Fruit fly (Drosophila melanogaster): ENCODE results near the gene Ms.

Ms gene

dm6 chr3R:24372662-24373061, 31.3 kb downstream of the Ms start, which contains the start of gene CG17782:
Gene CG17782, minus strand, starts transcription at chr3R:24372762.
- TF ChIP-seq EcR (GFP tag; optimal IDR thresholded peaks at IDR 0.05) (no peak), Pif1B (GFP tag; optimal IDR thresholded peaks at IDR 0.05) (no peak), CG17806 (tag; optimal IDR thresholded peaks at IDR 0.05) (no peak), CG15710 (tag; optimal IDR thresholded peaks at IDR 0.05) (no peak), CG12605 (GFP tag; IDR thresholded peaks at IDR 0.05) (no peak), CG8301 (tag; optimal IDR thresholded peaks at IDR 0.05) (no peak), CG34367 (tag; optimal IDR thresholded peaks at IDR 0.05) (no peak), CG14655 (GFP tag; optimal IDR thresholded peaks at IDR 0.05) (no peak), rn (GFP tag; IDR thresholded peaks at IDR 0.05) (no peak)

dm6 chr3R:24375561-24375960, 34.2 kb downstream of the Ms start, which contains the start of gene CG17781:
Gene CG17781, minus strand, starts transcription at chr3R:24375661.
- TF ChIP-seq CG4496 (GFP tag; IDR thresholded peaks at IDR 0.05) (no peak), CG14655 (GFP tag; optimal IDR thresholded peaks at IDR 0.05) (no peak), CG34367 (tag; optimal IDR thresholded peaks at IDR 0.05) (no peak), gl (tag; optimal IDR thresholded peaks at IDR 0.05) (no peak), CG8301 (tag; optimal IDR thresholded peaks at IDR 0.05) (no peak), Pif1B (GFP tag; optimal IDR thresholded peaks at IDR 0.05) (no peak), D1 (tag; optimal IDR thresholded peaks at IDR 0.05) (no peak), rn (GFP tag; IDR thresholded peaks at IDR 0.05) (no peak), fd96Ca (GFP tag; IDR thresholded peaks at IDR 0.05) (no peak), CG15710 (tag; optimal IDR thresholded peaks at IDR 0.05) (no peak), EcR (GFP tag; optimal IDR thresholded peaks at IDR 0.05) (no peak), CG17806 (tag; optimal IDR thresholded peaks at IDR 0.05) (no peak), CG13204 (GFP tag; optimal IDR thresholded peaks at IDR 0.05) (no peak), Pif1A (GFP tag; optimal IDR thresholded peaks at IDR 0.05) (no peak), CG32121 (GFP tag; IDR thresholded peaks at IDR 0.05) (no peak), Ets98B (GFP tag; IDR thresholded peaks at IDR 0.05) (no peak)

dm6 chr3R:24376565-24376964, 35.2 kb downstream of the Ms start, which contains the start of gene CG33342:
Gene CG33342, plus strand, starts transcription at chr3R:24376865.
- TF ChIP-seq CG34367 (tag; optimal IDR thresholded peaks at IDR 0.05), result no peak
- TF ChIP-seq Ets98B (GFP tag; IDR thresholded peaks at IDR 0.05), result no peak
- TF ChIP-seq gl (tag; optimal IDR thresholded peaks at IDR 0.05), result no peak
- no peak for TF ChIP-seq CG9948 (tag; optimal IDR thresholded peaks at IDR 0.05)
- no peak for TF ChIP-seq CG15710 (tag; optimal IDR thresholded peaks at IDR 0.05)
- TF ChIP-seq Pif1A (GFP tag; optimal IDR thresholded peaks at IDR 0.05), result no peak
- TF ChIP-seq CG14655 (GFP tag; optimal IDR thresholded peaks at IDR 0.05), result no peak
- no peak for TF ChIP-seq rn (GFP tag; IDR thresholded peaks at IDR 0.05)
- TF ChIP-seq Pif1B (GFP tag; optimal IDR thresholded peaks at IDR 0.05), result no peak
- TF ChIP-seq CG8301 (tag; optimal IDR thresholded peaks at IDR 0.05), result no peak
- no peak for TF ChIP-seq CG13204 (GFP tag; optimal IDR thresholded peaks at IDR 0.05)
- TF ChIP-seq EcR (GFP tag; optimal IDR thresholded peaks at IDR 0.05), result no peak
- no peak for TF ChIP-seq CG8159 (tag; optimal IDR thresholded peaks at IDR 0.05)
- TF ChIP-seq CG10348 (GFP tag; IDR thresholded peaks at IDR 0.05), result no peak
- TF ChIP-seq Snoo (tag; optimal IDR thresholded peaks at IDR 0.05), result no peak

- TF ChIP-seq CG34367 (tag; optimal IDR thresholded peaks at IDR 0.05), result no peak
- no peak for TF ChIP-seq Ets98B (GFP tag; IDR thresholded peaks at IDR 0.05)
- no peak for TF ChIP-seq D1 (tag; optimal IDR thresholded peaks at IDR 0.05)
- TF ChIP-seq CG8301 (tag; optimal IDR thresholded peaks at IDR 0.05), result no peak
- TF ChIP-seq CG12605 (GFP tag; IDR thresholded peaks at IDR 0.05), result no peak
- TF ChIP-seq fd96Ca (GFP tag; IDR thresholded peaks at IDR 0.05), result no peak
- no peak for TF ChIP-seq CG17806 (tag; optimal IDR thresholded peaks at IDR 0.05)
- no peak for TF ChIP-seq CG15710 (tag; optimal IDR thresholded peaks at IDR 0.05)
Measured at dm6 chr3R:24384952-24385351, 43.6 kb downstream of the Ms start, which contains the start of gene CG17780. Gene CG17780, minus strand, starts transcription at chr3R:24385052.

- TF ChIP-seq fd96Ca (GFP tag; IDR thresholded peaks at IDR 0.05), result no peak
- no peak for TF ChIP-seq CG32121 (GFP tag; IDR thresholded peaks at IDR 0.05)
- TF ChIP-seq CG34367 (tag; optimal IDR thresholded peaks at IDR 0.05), result no peak
- TF ChIP-seq CG13204 (GFP tag; optimal IDR thresholded peaks at IDR 0.05), result no peak
- TF ChIP-seq CG8159 (tag; optimal IDR thresholded peaks at IDR 0.05), result no peak
- TF ChIP-seq EcR (GFP tag; optimal IDR thresholded peaks at IDR 0.05), result no peak
- no peak for TF ChIP-seq CG8301 (tag; optimal IDR thresholded peaks at IDR 0.05)
Measured at dm6 chr3R:24386434-24386833, 45.1 kb downstream of the Ms start.

dm6 chr3R:24390239-24390638, 48.9 kb downstream of the Ms start, which contains the start of the genes CG5768 and CG13615:
Gene CG5768, minus strand, starts transcription at chr3R:24390339.
Gene CG13615, plus strand, starts transcription at chr3R:24390518.
- TF ChIP-seq CG13204 (GFP tag; optimal IDR thresholded peaks at IDR 0.05), result no peak
- no peak for TF ChIP-seq EcR (GFP tag; optimal IDR thresholded peaks at IDR 0.05)
- no peak for TF ChIP-seq CG34367 (tag; optimal IDR thresholded peaks at IDR 0.05)
- no peak for TF ChIP-seq CG32121 (GFP tag; IDR thresholded peaks at IDR 0.05)
- no peak for TF ChIP-seq Pif1B (GFP tag; optimal IDR thresholded peaks at IDR 0.05)
- no peak for TF ChIP-seq CG14655 (GFP tag; optimal IDR thresholded peaks at IDR 0.05)
- no peak for TF ChIP-seq CG8301 (tag; optimal IDR thresholded peaks at IDR 0.05)
- no peak for TF ChIP-seq CG4496 (GFP tag; IDR thresholded peaks at IDR 0.05)
- TF ChIP-seq Ets98B (GFP tag; IDR thresholded peaks at IDR 0.05), result no peak
- TF ChIP-seq Pif1A (GFP tag; optimal IDR thresholded peaks at IDR 0.05), result no peak
- no peak for TF ChIP-seq fd96Ca (GFP tag; IDR thresholded peaks at IDR 0.05)
- TF ChIP-seq CG8159 (tag; optimal IDR thresholded peaks at IDR 0.05), result no peak
- TF ChIP-seq gl (tag; optimal IDR thresholded peaks at IDR 0.05), result no peak
- no peak for TF ChIP-seq CG12605 (GFP tag; IDR thresholded peaks at IDR 0.05)
- TF ChIP-seq CG10348 (GFP tag; IDR thresholded peaks at IDR 0.05), result no peak
- TF ChIP-seq rn (GFP tag; IDR thresholded peaks at IDR 0.05), result no peak
- no peak for TF ChIP-seq CG17806 (tag; optimal IDR thresholded peaks at IDR 0.05)
- no peak for TF ChIP-seq CG9948 (tag; optimal IDR thresholded peaks at IDR 0.05)
- TF ChIP-seq Snoo (tag; optimal IDR thresholded peaks at IDR 0.05), result no peak
